Worm (Caenorhabditis elegans) whole organism, late embryonic: Measurements from ENCODE around the gene C40H5.2.

ENCODE experiments used
- K09A11.1 ChIP-seq: sonication (generic microtip); optimal IDR thresholded peaks from 2 replicates; lab custom pipeline; 2017; ENCODE audit warnings: antibody characterized with exemption, mild to moderate bottlenecking, missing genetic modification characterization, missing compliant biosample characterization; ENCODE audit not compliant: insufficient read depth
- ama-1 ChIP-seq: fragments of 150-350 bp; optimal IDR thresholded peaks from 2 replicates; lab custom pipeline; 2014
- elt-2 ChIP-seq: sonication (generic microtip); optimal IDR thresholded peaks from 2 replicates; lab custom pipeline; 2016; ENCODE audit warnings: missing genetic modification reagents, missing genetic modification characterization, missing compliant biosample characterization
- ets-4 ChIP-seq: sonication (generic microtip); optimal IDR thresholded peaks from 2 replicates; lab custom pipeline; 2016; ENCODE audit warnings: missing genetic modification characterization, missing compliant biosample characterization
- eyg-1 ChIP-seq: sonication (generic microtip); optimal IDR thresholded peaks from 2 replicates; lab custom pipeline; 2016; ENCODE audit warnings: missing genotype, missing genetic modification characterization, missing compliant biosample characterization
- hlh-8 ChIP-seq: sonication (generic microtip); optimal IDR thresholded peaks from 2 replicates; lab custom pipeline; 2016; ENCODE audit warnings: missing genotype, missing genetic modification characterization, missing compliant biosample characterization
- lin-11 ChIP-seq: fragments of 200-800 bp; sonication (Bioruptor generic); optimal IDR thresholded peaks from 2 replicates; lab custom pipeline; 2018; ENCODE audit warnings: mild to moderate bottlenecking, missing genetic modification characterization, missing compliant biosample characterization
- nfya-1 ChIP-seq: sonication (generic microtip); optimal IDR thresholded peaks from 2 replicates; lab custom pipeline; 2017; ENCODE audit warnings: missing genetic modification characterization, mild to moderate bottlenecking, missing compliant biosample characterization, antibody characterized with exemption, moderate library complexity
- nhr-11 ChIP-seq: fragments of 150-350 bp; optimal IDR thresholded peaks from 2 replicates; lab custom pipeline; 2014; ENCODE audit warnings: missing biosample characterization, missing genetic modification characterization
- odd-2 ChIP-seq: sonication (generic microtip); optimal IDR thresholded peaks from 2 replicates; lab custom pipeline; 2017; ENCODE audit warnings: antibody characterized with exemption, mild to moderate bottlenecking, missing genetic modification characterization, missing compliant biosample characterization
- pha-4 ChIP-seq: fragments of 150-350 bp; optimal IDR thresholded peaks from 2 replicates; lab custom pipeline; 2018; ENCODE audit warnings: missing biosample characterization, missing genetic modification reagents, missing genetic modification characterization
- rnt-1 ChIP-seq: sonication (generic microtip); optimal IDR thresholded peaks from 2 replicates; lab custom pipeline; 2016; ENCODE audit warnings: missing genetic modification characterization, missing compliant biosample characterization
- sox-4 ChIP-seq: sonication (generic microtip); optimal IDR thresholded peaks from 2 replicates; lab custom pipeline; 2017; ENCODE audit warnings: mild to moderate bottlenecking, missing genetic modification characterization, inconsistent platforms, missing compliant biosample characterization
- tbx-7 ChIP-seq: sonication (generic microtip); optimal IDR thresholded peaks from 2 replicates; lab custom pipeline; 2016; ENCODE audit warnings: missing genotype, missing genetic modification characterization, missing compliant biosample characterization

ce11 chrX:11712230-11712853 is 33.5 kb upstream of the C40H5.2 start, which contains the start of gene col-180:
- TF ChIP-seq sox-4 (no peak), tbx-7 (tag; lab: Kevin White, UChicago) (no peak), ets-4 (no peak), ama-1 (lab: Kevin White, UChicago) (no peak), pha-4 (no peak), nfya-1 (tag; lab: Kevin White, UChicago) (no peak), nhr-11 (tag; lab: Kevin White, UChicago) (no peak), rnt-1 (tag; lab: Kevin White, UChicago) (no peak), hlh-8 (tag; lab: Kevin White, UChicago) (no peak), eyg-1 (tag; lab: Kevin White, UChicago) (no peak), odd-2 (tag; lab: Kevin White, UChicago) (no peak), elt-2 (no peak), K09A11.1 (tag; lab: Kevin White, UChicago) (no peak), lin-11 (no peak)
